Fruit fly (Drosophila melanogaster) whole organism, embryonic: ENCODE data around the gene ph-d.
A peak's percentile ranks its signal among the peaks of the same experiment; 100 is the strongest.

Experiments used
- Adf1 ChIP-seq: fragments of 200-800 bp; sonication (Bioruptor generic); IDR thresholded peaks from 2 replicates; pipeline ENCODE4 v1.3.6; 2022; ENCODE audit warnings: missing biosample characterization, missing genetic modification characterization
- CG10147 ChIP-seq: fragments of 200-800 bp; sonication (Bioruptor generic); optimal IDR thresholded peaks from 2 replicates; lab custom pipeline; 2019; ENCODE audit warnings: missing biosample characterization, mild to moderate bottlenecking, missing genetic modification characterization, moderate library complexity
- CG12942 ChIP-seq: fragments of 200-800 bp; sonication (Bioruptor generic); optimal IDR thresholded peaks from 3 replicates; lab custom pipeline; 2016; ENCODE audit warnings: missing biosample characterization, missing genetic modification characterization
- CG1602 ChIP-seq: fragments of 200-800 bp; sonication (Bioruptor generic); optimal IDR thresholded peaks from 3 replicates; lab custom pipeline; 2016; ENCODE audit warnings: missing biosample characterization, missing genetic modification characterization
- CG1603 ChIP-seq: fragments of 200-800 bp; sonication (Bioruptor generic); optimal IDR thresholded peaks from 2 replicates; lab custom pipeline; 2019; ENCODE audit warnings: missing biosample characterization, mild to moderate bottlenecking, missing genetic modification characterization, moderate library complexity
- CG1647 ChIP-seq: fragments of 200-800 bp; sonication (Bioruptor generic); optimal IDR thresholded peaks from 3 replicates; lab custom pipeline; 2016; ENCODE audit warnings: missing biosample characterization, missing genetic modification characterization
- CG17361 ChIP-seq: fragments of 200-800 bp; sonication (Bioruptor generic); IDR thresholded peaks from 3 replicates; pipeline ENCODE4 v1.3.6; 2022; ENCODE audit warnings: missing biosample characterization, missing genetic modification characterization
- CG17568 ChIP-seq: fragments of 200-800 bp; sonication (Bioruptor generic); optimal IDR thresholded peaks from 2 replicates; lab custom pipeline; 2018; ENCODE audit warnings: missing biosample characterization, mild to moderate bottlenecking, missing genetic modification characterization, moderate library complexity
- CG2129 ChIP-seq: fragments of 200-800 bp; sonication (Bioruptor generic); IDR thresholded peaks from 2 replicates; pipeline ENCODE4 v1.3.6; 2022; ENCODE audit warnings: missing biosample characterization, missing genetic modification characterization; ENCODE audit not compliant: partially characterized antibody
- CG2199 ChIP-seq: fragments of 200-800 bp; sonication (Bioruptor generic); IDR thresholded peaks from 3 replicates; pipeline ENCODE4 v1.3.6; 2022; ENCODE audit warnings: missing biosample characterization, missing genetic modification characterization
- CG31388 ChIP-seq: fragments of 200-800 bp; sonication (Bioruptor generic); optimal IDR thresholded peaks from 2 replicates; lab custom pipeline; 2016; ENCODE audit warnings: missing biosample characterization, missing genetic modification characterization
- CG3726 ChIP-seq: fragments of 200-800 bp; sonication (Bioruptor generic); IDR thresholded peaks from 3 replicates; pipeline ENCODE4, ENCODE4 v1.3.6; 2022; ENCODE audit warnings: missing biosample characterization, missing genetic modification characterization
- CG3995 ChIP-seq: fragments of 200-800 bp; sonication (Bioruptor generic); optimal IDR thresholded peaks from 3 replicates; lab custom pipeline; 2016; ENCODE audit warnings: missing biosample characterization, missing genetic modification characterization
- CG4820 ChIP-seq: fragments of 200-800 bp; sonication (Bioruptor generic); optimal IDR thresholded peaks from 3 replicates; lab custom pipeline; 2016; ENCODE audit warnings: missing biosample characterization, missing genetic modification characterization
- CG7745 ChIP-seq: fragments of 200-800 bp; sonication (Bioruptor generic); optimal IDR thresholded peaks from 2 replicates; lab custom pipeline; 2018; ENCODE audit warnings: missing biosample characterization, mild to moderate bottlenecking, missing genetic modification characterization, moderate library complexity
- CG9437 ChIP-seq: fragments of 200-800 bp; sonication (Bioruptor generic); optimal IDR thresholded peaks from 2 replicates; lab custom pipeline; 2018; ENCODE audit warnings: missing biosample characterization, mild to moderate bottlenecking, missing genetic modification characterization
- CG9609 ChIP-seq: fragments of 200-800 bp; sonication (Bioruptor generic); optimal IDR thresholded peaks from 3 replicates; lab custom pipeline; 2016; ENCODE audit warnings: missing biosample characterization, missing genetic modification characterization
- E2f2 ChIP-seq: fragments of 200-800 bp; sonication (Bioruptor generic); IDR thresholded peaks from 2 replicates; pipeline ENCODE4 v1.3.6; 2022; ENCODE audit warnings: missing biosample characterization, missing genetic modification characterization
- Fer2 ChIP-seq: fragments of 200-800 bp; sonication (Bioruptor generic); optimal IDR thresholded peaks from 2 replicates; lab custom pipeline; 2018; ENCODE audit warnings: missing biosample characterization, mild to moderate bottlenecking, missing genetic modification characterization, moderate library complexity
- GATAe ChIP-seq: fragments of 200-800 bp; sonication (Bioruptor generic); conservative IDR thresholded peaks from 2 replicates; pipeline ENCODE4 v1.3.6; 2022; ENCODE audit warnings: missing biosample characterization, missing genetic modification characterization
- Hr39 ChIP-seq: fragments of >200 bp; optimal IDR thresholded peaks from 2 replicates; lab custom pipeline; 2017
- Hr51 ChIP-seq, 2 experiments: fragments of 200-800 bp; sonication (Bioruptor generic); optimal IDR thresholded peaks; 2 replicates in 1 of 2; 3 replicates in 1 of 2; lab custom pipeline; 2016 to 2018; ENCODE audit warnings: missing biosample characterization in 2 of 2, missing genetic modification characterization in 2 of 2, mild to moderate bottlenecking in 1 of 2, moderate library complexity in 1 of 2
- Lim3 ChIP-seq: fragments of 200-800 bp; sonication (Bioruptor generic); IDR thresholded peaks from 2 replicates; pipeline ENCODE4 v1.3.6; 2022; ENCODE audit warnings: missing biosample characterization, missing genetic modification characterization
- Med ChIP-seq: fragments of 200-800 bp; sonication (Bioruptor generic); peaks from one replicate; lab custom pipeline; 2016; ENCODE audit warnings: missing biosample characterization, missing genetic modification characterization, mild to moderate bottlenecking, inconsistent platforms, moderate library complexity
- Neu2 ChIP-seq: fragments of 200-800 bp; sonication (Bioruptor generic); optimal IDR thresholded peaks from 3 replicates; lab custom pipeline; 2016; ENCODE audit warnings: missing biosample characterization, missing genetic modification characterization, borderline replicate concordance
- Nf-YC ChIP-seq: fragments of 200-800 bp; optimal IDR thresholded peaks from 3 replicates; lab custom pipeline; 2019; ENCODE audit warnings: missing biosample characterization, mild to moderate bottlenecking, missing genetic modification characterization, moderate library complexity
- Ptx1 ChIP-seq: fragments of 200-800 bp; sonication (Bioruptor generic); IDR thresholded peaks from 2 replicates; pipeline ENCODE4 v1.3.6; 2022; ENCODE audit warnings: missing biosample characterization, missing genetic modification characterization
- Rx ChIP-seq: fragments of 200-800 bp; sonication (Bioruptor generic); IDR thresholded peaks from 2 replicates; pipeline ENCODE4 v1.3.6; 2022; ENCODE audit warnings: missing biosample characterization, missing genetic modification characterization
- Six4 ChIP-seq: fragments of 200-800 bp; sonication (Bioruptor generic); optimal IDR thresholded peaks from 2 replicates; lab custom pipeline; 2016; ENCODE audit warnings: missing biosample characterization, missing genetic modification characterization
- TFAM ChIP-seq: fragments of 200-800 bp; sonication (Bioruptor generic); optimal IDR thresholded peaks from 2 replicates; lab custom pipeline; 2017; ENCODE audit warnings: missing biosample characterization, missing genetic modification characterization, inconsistent platforms
- Xbp1 ChIP-seq: fragments of 200-800 bp; sonication (Bioruptor generic); optimal IDR thresholded peaks from 3 replicates; lab custom pipeline; 2016; ENCODE audit warnings: missing biosample characterization, mild to moderate bottlenecking, missing genetic modification characterization
- abd-A ChIP-seq: fragments of 200-800 bp; sonication (Bioruptor generic); optimal IDR thresholded peaks from 3 replicates; lab custom pipeline; 2019; ENCODE audit warnings: missing biosample characterization, mild to moderate bottlenecking, missing genetic modification characterization, moderate library complexity
- btn ChIP-seq: fragments of 200-800 bp; sonication (Bioruptor generic); optimal IDR thresholded peaks from 2 replicates; lab custom pipeline; 2016; ENCODE audit warnings: missing biosample characterization, missing genetic modification characterization
- crc ChIP-seq: fragments of 200-800 bp; sonication (Bioruptor generic); optimal IDR thresholded peaks from 2 replicates; lab custom pipeline; 2016; ENCODE audit warnings: missing biosample characterization, missing genetic modification characterization
- danr ChIP-seq: fragments of 200-800 bp; sonication (Bioruptor generic); IDR thresholded peaks from 2 replicates; pipeline ENCODE4 v1.3.6; 2022; ENCODE audit warnings: missing biosample characterization, missing genetic modification characterization
- dimm ChIP-seq: fragments of 200-800 bp; sonication (Bioruptor generic); IDR thresholded peaks from 2 replicates; pipeline ENCODE4 v1.3.6; 2022; ENCODE audit warnings: missing biosample characterization, missing genetic modification characterization
- dpn ChIP-seq, 2 experiments: fragments of 200-800 bp; sonication (Bioruptor generic); optimal IDR thresholded peaks; 3 replicates each; lab custom pipeline; 2016; ENCODE audit warnings: missing biosample characterization in 2 of 2, missing genetic modification characterization in 2 of 2
- dysf ChIP-seq: fragments of 200-800 bp; sonication (Bioruptor generic); IDR thresholded peaks from 3 replicates; pipeline ENCODE4 v1.3.6; 2022; ENCODE audit warnings: missing biosample characterization, missing genetic modification characterization
- grn ChIP-seq: fragments of 200-800 bp; sonication (Bioruptor generic); optimal IDR thresholded peaks from 3 replicates; lab custom pipeline; 2017; ENCODE audit warnings: missing biosample characterization, missing genetic modification characterization
- gro ChIP-seq: fragments of 200-800 bp; sonication (Bioruptor generic); optimal IDR thresholded peaks from 2 replicates; lab custom pipeline; 2016; ENCODE audit warnings: missing biosample characterization, missing genetic modification characterization
- gsb ChIP-seq: fragments of 200-800 bp; sonication (Bioruptor generic); IDR thresholded peaks from 2 replicates; pipeline ENCODE4 v1.3.6; 2022; ENCODE audit warnings: missing biosample characterization, missing genetic modification characterization
- ken ChIP-seq: fragments of 200-800 bp; sonication (Bioruptor generic); IDR thresholded peaks from 3 replicates; pipeline ENCODE4 v1.3.6; 2022; ENCODE audit warnings: missing biosample characterization, missing genetic modification characterization
- lmd ChIP-seq: fragments of 200-800 bp; sonication (Bioruptor generic); IDR thresholded peaks from 2 replicates; pipeline ENCODE4 v1.3.6; 2022; ENCODE audit warnings: missing biosample characterization, missing genetic modification characterization
- mam ChIP-seq: fragments of 200-800 bp; sonication (Bioruptor generic); optimal IDR thresholded peaks from 3 replicates; lab custom pipeline; 2016; ENCODE audit warnings: missing biosample characterization, missing genetic modification characterization
- nerfin-2 ChIP-seq: fragments of 200-800 bp; sonication (Bioruptor generic); IDR thresholded peaks from 2 replicates; pipeline ENCODE4 v1.3.6; 2022; ENCODE audit warnings: missing biosample characterization, missing genetic modification characterization; ENCODE audit not compliant: partially characterized antibody
- odd ChIP-seq: fragments of 200-800 bp; sonication (Bioruptor generic); optimal IDR thresholded peaks from 2 replicates; lab custom pipeline; 2017; ENCODE audit warnings: missing biosample characterization, mild to moderate bottlenecking, missing genetic modification characterization
- pan ChIP-seq, 4 experiments: fragments of >200 bp in 3 of 4; fragments of 200-800 bp in 1 of 4; sonication (Bioruptor generic) in 1 of 4; optimal IDR thresholded peaks in 3 of 4; IDR thresholded peaks in 1 of 4; 2 replicates each; pipeline versions ENCODE4 v1.3.6 to Lab custom; 2017 to 2022; ENCODE audit warnings: missing biosample characterization in 2 of 4, missing genetic modification characterization in 2 of 4, mixed read lengths in 1 of 4
- row ChIP-seq: fragments of 200-800 bp; sonication (Bioruptor generic); IDR thresholded peaks from 3 replicates; pipeline ENCODE4 v1.3.6; 2022; ENCODE audit warnings: missing biosample characterization, missing genetic modification characterization
- sr ChIP-seq: fragments of 200-800 bp; sonication (Bioruptor generic); IDR thresholded peaks from 3 replicates; pipeline ENCODE4 v1.3.6; 2022; ENCODE audit warnings: missing biosample characterization, missing genetic modification characterization
- trh ChIP-seq: fragments of 200-800 bp; sonication (Bioruptor generic); optimal IDR thresholded peaks from 2 replicates; lab custom pipeline; 2016; ENCODE audit warnings: missing biosample characterization, missing genetic modification characterization
- wor ChIP-seq: fragments of 200-800 bp; sonication (Bioruptor generic); IDR thresholded peaks from 2 replicates; pipeline ENCODE4 v1.3.6; 2022; ENCODE audit warnings: missing biosample characterization, missing genetic modification characterization

The ph-d gene

dm6 chrX:2070708-2071063 is 52.4 kb downstream of the ph-d start (continued):
- peak; percentile 50; the same call in 1 of the 2 replicates for TF ChIP-seq gsb
- TF ChIP-seq CG1602 (GFP tag; lab: Kevin White, UChicago), result peak; percentile 14
- TF ChIP-seq pan (optimal IDR thresholded peaks at IDR 0.05; lab: Kevin White, UChicago), result no peak
- peak in 1 of 2 experiments; percentile 74 for TF ChIP-seq pan (GFP tag; optimal IDR thresholded peaks at IDR 0.05 in 1 of 2, IDR thresholded peaks at IDR 0.05 in 1 of 2)
- peak; percentile 89 for TF ChIP-seq dysf (GFP tag; lab: Robert Waterston, UW)
- 0 out of 3 replicates have a peak, but pooled peaks have one; percentile 50 for TF ChIP-seq ken (GFP tag; lab: Robert Waterston, UW)
- peak; percentile 95 for TF ChIP-seq Med (GFP tag; lab: Kevin White, UChicago)
- TF ChIP-seq CG1603 (tag; lab: Kevin White, UChicago), result peak; percentile 62
- no peak for TF ChIP-seq trh (GFP tag; lab: Kevin White, UChicago)
- 0 out of 3 replicates have a peak, but pooled peaks have one; percentile 24 for TF ChIP-seq sr (GFP tag; lab: Robert Waterston, UW)
- TF ChIP-seq Xbp1 (GFP tag; lab: Kevin White, UChicago), result peak; percentile 15
- TF ChIP-seq Hr39, result no peak
- peak; percentile 33 for TF ChIP-seq Fer2 (tag; lab: Kevin White, UChicago)
- no peak for TF ChIP-seq gro (GFP tag; lab: Kevin White, UChicago)
- TF ChIP-seq btn (GFP tag; lab: Kevin White, UChicago), result peak; percentile 15
- peak; percentile 28 for TF ChIP-seq CG1647 (GFP tag; lab: Kevin White, UChicago)
- peak; percentile 52 for TF ChIP-seq CG12942 (GFP tag; lab: Kevin White, UChicago)
- peak; percentile 31; the same call in 1 of the 2 replicates for TF ChIP-seq danr (GFP tag; lab: Robert Waterston, UW)
- 0 out of 3 replicates have a peak, but pooled peaks have one; percentile 44 for TF ChIP-seq CG3726 (GFP tag; lab: Robert Waterston, UW)
- TF ChIP-seq CG31388, result no peak
- no peak for TF ChIP-seq Lim3 (GFP tag; lab: Robert Waterston, UW)
- peak; percentile 21 for TF ChIP-seq CG9437 (GFP tag; lab: Kevin White, UChicago)
- peak in 1 of 2 experiments; percentile 60 for TF ChIP-seq Hr51 (GFP tag; optimal IDR thresholded peaks at IDR 0.05; lab: Kevin White, UChicago)
- peak; percentile 11 for TF ChIP-seq CG10147 (GFP tag; lab: Kevin White, UChicago)
- TF ChIP-seq Nf-YC, result peak; percentile 65
- TF ChIP-seq mam (GFP tag; lab: Kevin White, UChicago), result peak; percentile 74
- TF ChIP-seq nerfin-2 (GFP tag; lab: Robert Waterston, UW), result no peak
- no peak for TF ChIP-seq Adf1 (GFP tag; lab: Robert Waterston, UW)
- peak; percentile 23 for TF ChIP-seq CG9609 (GFP tag; lab: Kevin White, UChicago)
- TF ChIP-seq dpn (GFP tag; optimal IDR thresholded peaks at IDR 0.05; lab: Kevin White, UChicago), result peak; percentile 61 to 74
- TF ChIP-seq Six4, result peak; percentile 14
- peak; percentile 34; the same call in 1 of the 3 replicates for TF ChIP-seq CG2199 (GFP tag; lab: Robert Waterston, UW)
- no peak for TF ChIP-seq GATAe (GFP tag; lab: Robert Waterston, UW)
- TF ChIP-seq CG17568 (GFP tag; lab: Kevin White, UChicago), result no peak
- TF ChIP-seq grn (GFP tag; lab: Kevin White, UChicago), result peak; percentile 56
- peak; percentile 84 for TF ChIP-seq lmd
- no peak for TF ChIP-seq CG7745 (tag; lab: Kevin White, UChicago)
- TF ChIP-seq Rx (GFP tag; lab: Robert Waterston, UW), result peak; percentile 49; the same call in 1 of the 2 replicates
- no peak for TF ChIP-seq TFAM (GFP tag; lab: Kevin White, UChicago)
- no peak for TF ChIP-seq odd (GFP tag; lab: Kevin White, UChicago)
- peak; percentile 37 for TF ChIP-seq CG4820 (GFP tag; lab: Kevin White, UChicago)
- 0 out of 2 replicates have a peak, but pooled peaks have one; percentile 23 for TF ChIP-seq dimm (GFP tag; lab: Robert Waterston, UW)
- peak; percentile 43 for TF ChIP-seq E2f2
- TF ChIP-seq CG3995 (GFP tag; lab: Kevin White, UChicago), result peak; percentile 44
- TF ChIP-seq abd-A, result peak; percentile 5
- TF ChIP-seq Ptx1 (GFP tag; lab: Robert Waterston, UW), result peak; percentile 85
- TF ChIP-seq CG2129 (GFP tag; lab: Robert Waterston, UW), result no peak
- TF ChIP-seq crc (GFP tag; lab: Kevin White, UChicago), result peak; percentile 32
- no peak for TF ChIP-seq Neu2 (GFP tag; lab: Kevin White, UChicago)
- TF ChIP-seq wor (GFP tag; lab: Robert Waterston, UW), result peak; percentile 34; the same call in 1 of the 2 replicates
- TF ChIP-seq CG17361 (GFP tag; lab: Robert Waterston, UW), result peak; percentile 55; the same call in 2 of the 3 replicates
- TF ChIP-seq row (GFP tag; lab: Robert Waterston, UW), result peak; percentile 92
